Worm (Caenorhabditis elegans) whole organism, L1 larva: ENCODE results near the gene pap-1.

Experiments used
- C04F5.9 ChIP-seq: sonication (generic microtip); optimal IDR thresholded peaks from 2 replicates; lab custom pipeline; 2016; ENCODE audit warnings: missing genetic modification characterization, missing compliant biosample characterization
- C16A3.4 ChIP-seq: fragments of 150-350 bp; optimal IDR thresholded peaks from 2 replicates; lab custom pipeline; 2014; ENCODE audit warnings: missing biosample characterization, missing genetic modification characterization
- aha-1 ChIP-seq: fragments of 150-350 bp; optimal IDR thresholded peaks from 2 replicates; lab custom pipeline; 2014; ENCODE audit warnings: missing biosample characterization, missing genetic modification characterization
- alr-1 ChIP-seq: fragments of 200-800 bp; sonication (Bioruptor generic); optimal IDR thresholded peaks from 2 replicates; lab custom pipeline; 2018; ENCODE audit warnings: borderline replicate concordance, mild to moderate bottlenecking, missing genetic modification characterization, missing compliant biosample characterization
- ceh-8 ChIP-seq: fragments of 200-800 bp; sonication (Bioruptor generic); optimal IDR thresholded peaks from 2 replicates; lab custom pipeline; 2018; ENCODE audit warnings: mild to moderate bottlenecking, missing genetic modification characterization, moderate library complexity, missing compliant biosample characterization
- ceh-82 ChIP-seq, 3 experiments: fragments of 150-350 bp in 1 of 3; sonication (generic microtip) in 2 of 3; optimal IDR thresholded peaks; 2 replicates each; lab custom pipeline; 2014 to 2017; ENCODE audit warnings: missing biosample characterization in 3 of 3, missing genetic modification characterization in 3 of 3
- ceh-88 ChIP-seq: fragments of 200-800 bp; sonication (Bioruptor generic); IDR thresholded peaks from 2 replicates; pipeline ENCODE4 v1.3.6; 2022; ENCODE audit warnings: missing genetic modification characterization, missing compliant biosample characterization
- dsc-1 ChIP-seq: sonication (generic microtip); optimal IDR thresholded peaks from 2 replicates; lab custom pipeline; 2016; ENCODE audit warnings: mild to moderate bottlenecking, missing genetic modification characterization, missing compliant biosample characterization
- efl-1 ChIP-seq, 4 experiments: fragments of 150-350 bp; optimal IDR thresholded peaks in 3 of 4; peaks in 1 of 4; 1 replicate in 1 of 4; 2 replicates in 3 of 4; lab custom pipeline; 2014; ENCODE audit warnings: missing biosample characterization in 2 of 4, missing genetic modification characterization in 2 of 4, missing genetic modification reagents in 2 of 4
- efl-3 ChIP-seq: fragments of 200-800 bp; sonication (Bioruptor generic); optimal IDR thresholded peaks from 2 replicates; lab custom pipeline; 2018; ENCODE audit warnings: mild to moderate bottlenecking, missing genetic modification characterization, missing compliant biosample characterization
- egl-13 ChIP-seq: sonication (generic microtip); optimal IDR thresholded peaks from 2 replicates; lab custom pipeline; 2016; ENCODE audit warnings: missing genotype, missing genetic modification reagents, missing genetic modification characterization, missing compliant biosample characterization
- egl-27 ChIP-seq, 2 experiments: fragments of 150-350 bp in 1 of 2; sonication (generic microtip); optimal IDR thresholded peaks; 3 replicates each; lab custom pipeline; 2017 to 2018; ENCODE audit warnings: missing biosample characterization in 2 of 2, missing genetic modification characterization in 2 of 2, missing genetic modification reagents in 2 of 2
- fkh-10 ChIP-seq: sonication (generic microtip); optimal IDR thresholded peaks from 2 replicates; lab custom pipeline; 2017; ENCODE audit warnings: missing biosample characterization, missing genetic modification reagents, missing genetic modification characterization
- fkh-4 ChIP-seq: sonication (generic microtip); optimal IDR thresholded peaks from 2 replicates; lab custom pipeline; 2016; ENCODE audit warnings: missing compliant biosample characterization, missing genetic modification characterization, borderline replicate concordance
- fkh-8 ChIP-seq: sonication (generic microtip); optimal IDR thresholded peaks from 2 replicates; lab custom pipeline; 2016; ENCODE audit warnings: mild to moderate bottlenecking, missing genetic modification characterization, missing compliant biosample characterization
- grh-1 ChIP-seq: fragments of 200-800 bp; sonication (Bioruptor generic); IDR thresholded peaks from 2 replicates; pipeline ENCODE4 v1.3.6; 2022; ENCODE audit warnings: missing genetic modification reagents, missing genetic modification characterization, missing compliant biosample characterization
- hlh-17 ChIP-seq: fragments of 200-800 bp; sonication (Bioruptor generic); optimal IDR thresholded peaks from 2 replicates; lab custom pipeline; 2018; ENCODE audit warnings: missing genetic modification characterization, mild to moderate bottlenecking, missing compliant biosample characterization, moderate library complexity, borderline replicate concordance
- hlh-4 ChIP-seq: sonication (generic microtip); optimal IDR thresholded peaks from 2 replicates; lab custom pipeline; 2016; ENCODE audit warnings: mild to moderate bottlenecking, missing genetic modification characterization, missing compliant biosample characterization
- lin-13 ChIP-seq: fragments of 150-350 bp; optimal IDR thresholded peaks from 2 replicates; lab custom pipeline; 2014; ENCODE audit warnings: missing biosample characterization, missing genetic modification reagents, missing genetic modification characterization
- lin-14 ChIP-seq: fragments of 200-800 bp; sonication (Bioruptor generic); optimal IDR thresholded peaks from 2 replicates; lab custom pipeline; 2018; ENCODE audit warnings: mild to moderate bottlenecking, missing genetic modification characterization, moderate library complexity, missing compliant biosample characterization
- lin-39 ChIP-seq: fragments of 150-350 bp; optimal IDR thresholded peaks from 2 replicates; lab custom pipeline; 2014; ENCODE audit warnings: missing biosample characterization, missing genetic modification reagents, missing genetic modification characterization
- lir-3 ChIP-seq: sonication (generic microtip); optimal IDR thresholded peaks from 2 replicates; lab custom pipeline; 2016; ENCODE audit warnings: mild to moderate bottlenecking, missing genetic modification characterization, moderate library complexity, missing compliant biosample characterization; ENCODE audit not compliant: poor library complexity
- lsy-2 ChIP-seq, 2 experiments: fragments of 150-350 bp; optimal IDR thresholded peaks; 2 replicates each; lab custom pipeline; 2014; ENCODE audit warnings: missing biosample characterization in 2 of 2, missing genetic modification characterization in 2 of 2
- mdl-1 ChIP-seq, 2 experiments: fragments of 150-350 bp; optimal IDR thresholded peaks; 2 replicates each; lab custom pipeline; 2014 to 2017; ENCODE audit warnings: missing biosample characterization in 2 of 2, missing genetic modification characterization in 2 of 2, inconsistent platforms in 1 of 2
- nhr-12 ChIP-seq: sonication (generic microtip); optimal IDR thresholded peaks from 2 replicates; lab custom pipeline; 2017; ENCODE audit warnings: missing biosample characterization, missing genetic modification characterization
- nhr-20 ChIP-seq: sonication (generic microtip); optimal IDR thresholded peaks from 2 replicates; lab custom pipeline; 2016; ENCODE audit warnings: mild to moderate bottlenecking, missing genetic modification characterization, missing compliant biosample characterization
- nhr-28 ChIP-seq: fragments of 150-350 bp; optimal IDR thresholded peaks from 2 replicates; lab custom pipeline; 2014; ENCODE audit warnings: missing biosample characterization, missing genetic modification characterization
- nhr-47 ChIP-seq: sonication (generic microtip); optimal IDR thresholded peaks from 2 replicates; lab custom pipeline; 2016; ENCODE audit warnings: mild to moderate bottlenecking, missing genetic modification characterization, moderate library complexity, missing compliant biosample characterization
- nhr-71 ChIP-seq: sonication (generic microtip); optimal IDR thresholded peaks from 2 replicates; lab custom pipeline; 2016; ENCODE audit warnings: mild to moderate bottlenecking, missing genetic modification characterization, moderate library complexity, missing compliant biosample characterization
- nhr-85 ChIP-seq: sonication (generic microtip); peaks from one replicate; lab custom pipeline; 2016; ENCODE audit warnings: missing genetic modification characterization, inconsistent platforms, missing compliant biosample characterization
- pax-3 ChIP-seq: fragments of 200-800 bp; sonication (Bioruptor generic); optimal IDR thresholded peaks from 2 replicates; lab custom pipeline; 2018; ENCODE audit warnings: mild to moderate bottlenecking, missing genetic modification characterization, moderate library complexity, missing compliant biosample characterization
- snu-23 ChIP-seq: sonication (generic microtip); optimal IDR thresholded peaks from 2 replicates; lab custom pipeline; 2016; ENCODE audit warnings: missing genetic modification characterization, missing compliant biosample characterization
- sox-4 ChIP-seq: sonication (generic microtip); optimal IDR thresholded peaks from 2 replicates; lab custom pipeline; 2016; ENCODE audit warnings: missing genetic modification characterization, missing compliant biosample characterization
- swsn-7 ChIP-seq: sonication (generic microtip); optimal IDR thresholded peaks from 2 replicates; lab custom pipeline; 2016; ENCODE audit warnings: missing genetic modification characterization, missing compliant biosample characterization
- unc-98 ChIP-seq: fragments of 200-800 bp; sonication (Bioruptor generic); IDR thresholded peaks from 2 replicates; pipeline ENCODE4 v1.3.6; 2022; ENCODE audit warnings: missing genetic modification characterization, missing compliant biosample characterization
- vab-15 ChIP-seq: sonication (generic microtip); optimal IDR thresholded peaks from 2 replicates; lab custom pipeline; 2017; ENCODE audit warnings: missing genotype, mild to moderate bottlenecking, missing genetic modification characterization, missing compliant biosample characterization
- ztf-11 ChIP-seq, 2 experiments: sonication (generic microtip); optimal IDR thresholded peaks; 2 replicates each; lab custom pipeline; 2016 to 2017; ENCODE audit warnings: missing genetic modification characterization in 2 of 2, missing biosample characterization in 1 of 2, missing compliant biosample characterization in 1 of 2

pap-1 gene

DNA sequence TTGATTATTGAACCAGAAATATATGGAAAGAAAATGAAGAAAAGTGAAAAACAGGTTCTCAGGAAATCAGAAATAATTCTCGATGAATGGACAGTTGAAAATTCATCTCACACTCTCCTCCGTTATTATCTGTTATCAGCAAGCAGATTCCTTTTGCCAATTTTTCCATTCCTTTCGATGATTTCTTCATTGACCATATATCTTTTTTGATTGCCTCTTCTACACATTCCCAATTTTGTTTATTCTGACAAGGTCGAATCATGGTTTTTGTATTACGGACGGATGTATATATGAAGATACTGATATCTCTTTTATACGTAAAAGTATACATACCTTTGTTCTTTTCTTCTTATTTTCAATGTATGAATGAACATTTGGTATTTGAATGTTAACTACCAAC is 18.9 kb downstream of the pap-1 start (continued):
- TF ChIP-seq lsy-2 (tag; optimal IDR thresholded peaks at IDR 0.05; lab: Kevin White, UChicago) = peak in 1 of 2 experiments; percentile 29
- no peak for TF ChIP-seq fkh-8 (tag; lab: Kevin White, UChicago)
- peak; percentile 31 for TF ChIP-seq nhr-20 (tag; lab: Kevin White, UChicago)
- TF ChIP-seq grh-1 (GFP tag; lab: Robert Waterston, UW) = peak; percentile 24; the same call in 1 of the 2 replicates

DNA sequence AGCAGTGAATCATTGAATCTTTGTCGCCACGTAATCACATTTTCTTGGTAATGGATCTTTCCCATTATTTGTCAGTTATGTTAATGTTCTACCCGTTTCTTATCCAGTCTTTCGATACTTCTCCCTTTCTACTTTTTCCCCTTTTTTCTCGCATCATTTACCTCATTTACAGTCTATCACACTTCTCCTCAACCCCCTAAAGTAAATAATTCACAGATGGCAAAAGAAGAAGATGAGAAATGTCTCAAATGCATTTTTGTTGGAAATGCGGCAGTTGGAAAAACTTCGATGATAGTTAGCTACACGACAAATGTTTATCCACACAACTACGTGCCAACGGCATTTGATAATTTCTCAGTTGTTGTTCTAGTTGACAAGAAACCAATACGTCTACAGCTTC is 20.3 kb downstream of the pap-1 start, which contains the start of gene chw-1:
Gene chw-1 (plus strand): TSS at position 217 of the 400 bp plus-strand sequence.
- TF ChIP-seq fkh-4 (tag; lab: Kevin White, UChicago) (no peak), nhr-85 (peak; percentile 32)

DNA sequence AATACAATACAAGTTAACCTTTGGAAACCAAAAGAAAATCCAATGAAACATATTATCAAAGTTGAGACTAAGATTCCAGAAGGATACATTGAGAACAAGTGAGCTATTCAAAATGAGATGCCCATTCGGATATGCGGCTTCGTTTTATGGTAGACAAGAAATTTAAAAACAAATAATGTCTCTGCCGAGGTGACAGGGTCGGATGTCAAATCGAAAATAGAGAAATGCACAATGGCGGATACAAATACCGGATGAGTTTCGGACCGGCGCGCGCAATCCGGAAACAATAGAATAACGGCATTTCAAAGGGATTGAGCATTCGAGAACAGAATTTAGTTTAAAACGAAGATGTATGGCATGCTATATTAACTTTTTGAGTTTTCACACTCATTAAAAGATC is 21.5 kb downstream of the pap-1 start, which contains the start of gene F22E12.3:
Gene F22E12.3 (minus strand): TSS at position 101 of the 400 bp plus-strand sequence.
- TF ChIP-seq fkh-10 (no peak), efl-1 (optimal IDR thresholded peaks at IDR 0.05; lab: Kevin White, UChicago) (no peak), efl-1 (GFP tag; optimal IDR thresholded peaks at IDR 0.05 in 1 of 2; lab: Kevin White, UChicago) (no peak), ceh-82 (tag; optimal IDR thresholded peaks at IDR 0.05; lab: Kevin White, UChicago) (no peak), efl-3 (GFP tag; lab: Kevin White, UChicago) (no peak), C04F5.9 (no peak), grh-1 (GFP tag; lab: Robert Waterston, UW) (no peak), ztf-11 (tag; optimal IDR thresholded peaks at IDR 0.05; lab: Kevin White, UChicago) (no peak), hlh-17 (no peak), swsn-7 (tag; lab: Kevin White, UChicago) (no peak)

DNA sequence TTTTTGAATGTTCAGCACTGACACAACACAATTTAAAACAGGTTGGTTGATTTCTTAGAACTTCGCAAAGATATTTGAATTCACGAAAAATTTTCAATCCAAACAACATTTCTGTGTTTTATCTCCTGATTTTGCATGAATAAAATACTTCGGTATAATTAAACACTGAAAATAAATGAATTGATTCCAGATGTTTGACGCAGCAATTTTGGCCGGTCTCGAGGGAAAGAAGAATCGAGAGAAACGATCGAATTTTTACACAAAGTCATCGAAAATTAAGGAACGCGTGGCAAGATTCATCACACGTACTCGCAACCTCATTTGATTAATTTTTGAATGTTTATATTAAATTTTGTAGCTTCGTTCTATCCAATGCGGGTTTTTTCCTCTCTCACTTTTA is 22.4 kb downstream of the pap-1 start:
- TF ChIP-seq nhr-85 (peak; percentile 61), vab-15 (tag; lab: Kevin White, UChicago) (no peak), fkh-4 (tag; lab: Kevin White, UChicago) (peak; percentile 87), dsc-1 (tag; lab: Kevin White, UChicago) (peak; percentile 96)

DNA sequence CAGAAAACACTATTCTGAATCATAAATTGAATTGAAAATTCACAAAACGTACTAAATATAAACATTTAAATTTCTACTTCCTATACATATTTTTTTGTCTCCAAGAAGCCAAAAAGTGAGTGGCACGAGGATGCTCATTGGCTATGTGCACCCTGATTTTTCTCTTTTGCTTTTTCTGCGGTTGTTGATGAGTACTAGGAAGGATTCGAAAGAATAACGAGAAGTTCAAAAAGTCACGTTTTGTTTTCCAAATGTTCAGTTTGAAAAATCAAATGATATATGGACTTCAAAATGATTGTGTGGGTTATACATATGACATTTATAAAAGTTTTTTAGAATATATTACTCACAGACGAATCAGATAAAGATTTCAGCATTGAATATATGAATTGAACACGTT is 23.0 kb downstream of the pap-1 start:
- peak; percentile 33 for TF ChIP-seq fkh-8 (tag; lab: Kevin White, UChicago)
- TF ChIP-seq lin-13 (GFP tag; lab: Kevin White, UChicago) = no peak
- peak; percentile 41 for TF ChIP-seq lin-14
- no peak for TF ChIP-seq snu-23 (GFP tag; lab: Kevin White, UChicago)
- TF ChIP-seq unc-98 (GFP tag; lab: Robert Waterston, UW) = no peak
- peak in 1 of 2 experiments; percentile 12 for TF ChIP-seq lsy-2 (tag; optimal IDR thresholded peaks at IDR 0.05; lab: Kevin White, UChicago)
- no peak for TF ChIP-seq nhr-12 (tag; lab: Kevin White, UChicago)

DNA sequence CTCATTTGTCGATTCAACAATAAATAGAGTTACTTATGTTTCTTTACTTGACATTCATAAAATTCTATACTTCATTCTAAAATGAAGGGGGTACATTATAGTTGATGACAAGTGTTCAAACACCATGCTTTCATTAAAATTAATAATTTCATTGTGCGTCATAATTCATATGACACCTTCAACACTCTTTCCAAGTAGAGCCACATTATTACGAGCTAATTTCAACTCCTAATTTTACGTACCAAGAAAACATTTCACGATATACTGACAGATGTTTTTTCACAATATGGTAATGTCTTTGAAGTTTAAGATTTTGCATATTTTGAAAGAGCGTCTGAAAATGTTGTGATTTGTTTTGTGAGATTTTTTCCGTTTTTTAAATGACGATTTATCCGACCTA is 23.7 kb downstream of the pap-1 start:
- TF ChIP-seq egl-27 (tag; optimal IDR thresholded peaks at IDR 0.05; lab: Kevin White, UChicago) (no peak), C04F5.9 (no peak), dsc-1 (tag; lab: Kevin White, UChicago) (peak; percentile 85), pax-3 (peak; percentile 2), hlh-4 (tag; lab: Kevin White, UChicago) (peak; percentile 98), lin-14 (peak; percentile 71), aha-1 (tag; lab: Kevin White, UChicago) (no peak), nhr-71 (peak; percentile 84), egl-13 (no peak), C16A3.4 (tag; lab: Kevin White, UChicago) (no peak), nhr-47 (tag; lab: Kevin White, UChicago) (peak; percentile 73), grh-1 (GFP tag; lab: Robert Waterston, UW) (no peak), lsy-2 (tag; optimal IDR thresholded peaks at IDR 0.05; lab: Kevin White, UChicago) (peak in 1 of 2 experiments; percentile 38), nhr-20 (tag; lab: Kevin White, UChicago) (peak; percentile 51), nhr-85 (peak; percentile 6), nhr-12 (tag; lab: Kevin White, UChicago) (no peak), efl-1 (optimal IDR thresholded peaks at IDR 0.05; lab: Kevin White, UChicago) (no peak), efl-1 (GFP tag; optimal IDR thresholded peaks at IDR 0.05 in 1 of 2; lab: Kevin White, UChicago) (peak in 1 of 2 experiments; percentile 7), fkh-4 (tag; lab: Kevin White, UChicago) (no peak), sox-4 (tag; lab: Kevin White, UChicago) (no peak), ceh-8 (peak; percentile 90), swsn-7 (tag; lab: Kevin White, UChicago) (peak; percentile 34), mdl-1 (tag; optimal IDR thresholded peaks at IDR 0.05; lab: Kevin White, UChicago) (no peak), nhr-28 (tag; lab: Kevin White, UChicago) (no peak), ceh-88 (GFP tag; lab: Robert Waterston, UW) (0 out of 2 replicates have a peak, but pooled peaks have one; percentile 33), fkh-8 (tag; lab: Kevin White, UChicago) (peak; percentile 80), alr-1 (tag; lab: Kevin White, UChicago) (no peak), lin-39 (tag; lab: Kevin White, UChicago) (no peak), lir-3 (peak; percentile 42), vab-15 (tag; lab: Kevin White, UChicago) (no peak)
